Worm (Caenorhabditis elegans) whole organism, young adult: ENCODE results near the gene nsph-1.1.
A peak's percentile ranks its signal among the peaks of the same experiment; 100 is the strongest.

ENCODE experiments used
- F49E8.2 ChIP-seq: sonication (generic microtip); optimal IDR thresholded peaks from 3 replicates; lab custom pipeline; 2017; ENCODE audit warnings: missing genetic modification characterization, mild to moderate bottlenecking, missing compliant biosample characterization, antibody characterized with exemption, moderate library complexity; ENCODE audit not compliant: insufficient read depth
- ama-1 ChIP-seq, 3 experiments: fragments of 150-350 bp in 1 of 3; sonication (generic microtip) in 2 of 3; optimal IDR thresholded peaks; 2 replicates each; lab custom pipeline; 2014 to 2018; ENCODE audit warnings: missing biosample characterization in 2 of 3, missing genetic modification characterization in 2 of 3, missing genetic modification reagents in 2 of 3
- dox-1 ChIP-seq: fragments of 200-800 bp; sonication (Bioruptor generic); IDR thresholded peaks from 2 replicates; pipeline ENCODE4 v1.3.6; 2022; ENCODE audit warnings: missing genetic modification reagents, missing genetic modification characterization, missing compliant biosample characterization
- nhr-90 ChIP-seq: sonication (generic microtip); optimal IDR thresholded peaks from 2 replicates; lab custom pipeline; 2016; ENCODE audit warnings: missing genotype, mild to moderate bottlenecking, missing genetic modification characterization, missing compliant biosample characterization
- snpc-4 ChIP-seq, 5 experiments: fragments of 150-350 bp in 1 of 5; sonication (generic microtip) in 4 of 5; optimal IDR thresholded peaks; 2 replicates each; lab custom pipeline; 2014 to 2018; ENCODE audit warnings: missing genetic modification characterization in 5 of 5, missing biosample characterization in 3 of 5, antibody characterized with exemption in 2 of 5, mild to moderate bottlenecking in 2 of 5, missing compliant biosample characterization in 2 of 5, missing genotype in 2 of 5, moderate library complexity in 2 of 5, missing genetic modification reagents in 1 of 5
- unc-62 ChIP-seq: fragments of 150-350 bp; optimal IDR thresholded peaks from 2 replicates; lab custom pipeline; 2014; ENCODE audit warnings: missing biosample characterization, missing genetic modification reagents, missing genetic modification characterization

DNA sequence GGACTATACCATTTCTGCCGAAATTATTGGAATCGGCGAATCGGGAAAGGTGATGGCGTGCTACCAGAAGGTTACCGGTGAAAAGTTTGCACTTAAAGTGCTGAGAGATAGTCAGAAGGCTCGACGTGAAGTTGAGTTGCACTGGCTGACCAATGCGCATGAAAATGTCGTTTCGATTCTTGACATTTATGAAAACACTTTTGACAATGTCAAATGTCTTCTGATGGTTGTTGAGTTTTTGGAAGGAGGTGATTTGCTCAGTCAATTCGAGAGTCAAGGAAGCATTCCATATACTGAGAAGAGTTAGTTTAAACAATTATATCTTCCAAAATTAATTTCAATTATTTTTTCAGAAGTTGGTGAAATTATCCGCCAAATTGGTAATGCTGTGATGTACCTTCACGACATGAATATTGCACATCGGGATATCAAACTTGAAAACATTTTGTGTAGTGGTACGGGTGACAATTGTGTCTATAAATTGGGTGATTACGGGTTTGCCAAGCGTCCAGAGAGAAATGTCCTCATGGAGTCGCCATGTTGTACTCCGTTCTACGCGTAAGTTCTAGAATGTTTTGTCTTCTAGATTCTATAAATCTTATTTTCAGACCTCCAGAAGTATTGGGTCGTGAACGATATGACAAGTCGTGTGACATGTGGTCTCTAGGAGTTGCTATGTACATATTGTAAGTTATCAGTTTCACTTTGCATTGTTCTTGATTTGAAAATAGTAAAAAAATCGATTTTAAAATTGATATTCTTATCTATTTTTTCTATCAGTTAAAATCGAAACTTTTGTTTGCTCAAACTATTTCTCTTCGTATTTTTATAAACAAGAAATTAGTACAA lies 20.9 kb upstream of the nsph-1.1 start:
- TF ChIP-seq unc-62 (GFP tag; lab: Kevin White, UChicago) (no peak), snpc-4 (GFP tag; optimal IDR thresholded peaks at IDR 0.05; lab: Kevin White, UChicago) (no peak), snpc-4 (tag; optimal IDR thresholded peaks at IDR 0.05; lab: Kevin White, UChicago) (no peak), nhr-90 (tag; lab: Kevin White, UChicago) (peak; percentile 22), ama-1 (optimal IDR thresholded peaks at IDR 0.05; lab: Kevin White, UChicago) (peak; percentile 50), ama-1 (GFP tag; optimal IDR thresholded peaks at IDR 0.05; lab: Kevin White, UChicago) (peak in 1 of 2 experiments; percentile 36), dox-1 (GFP tag; lab: Robert Waterston, UW) (no peak), F49E8.2 (tag; lab: Kevin White, UChicago) (no peak)
